Fruit fly (Drosophila melanogaster): Measurements from ENCODE around the gene CG17145.

CG17145 gene

DNA sequence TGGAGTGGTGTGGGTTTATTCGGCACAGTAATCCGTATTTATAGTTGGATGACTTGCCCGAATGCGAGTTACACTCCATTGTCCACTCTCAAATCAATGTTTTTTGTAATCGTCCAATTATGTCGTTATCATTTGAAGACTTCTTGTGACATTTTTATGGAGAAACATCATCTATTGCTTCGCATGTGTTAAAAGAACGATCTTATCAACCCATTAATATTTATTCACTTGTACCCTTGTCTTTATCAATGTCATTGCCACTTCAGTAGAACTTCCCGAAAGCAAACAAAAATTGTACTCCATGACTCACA lies 27.9 kb upstream of the CG17145 start:
- TF ChIP-seq psq (optimal IDR thresholded peaks at IDR 0.05) (no peak), ttk (optimal IDR thresholded peaks at IDR 0.05) (no peak), h (optimal IDR thresholded peaks at IDR 0.05) (no peak), Myc (optimal IDR thresholded peaks at IDR 0.05) (no peak), Sin3A (optimal IDR thresholded peaks at IDR 0.05) (no peak), insv (optimal IDR thresholded peaks at IDR 0.05) (no peak)

dm6 chr3L:20194731-20195130 lies 26.9 kb upstream of the CG17145 start:
- TF ChIP-seq h (optimal IDR thresholded peaks at IDR 0.05) (no peak), Myc (optimal IDR thresholded peaks at IDR 0.05) (no peak), psq (optimal IDR thresholded peaks at IDR 0.05) (no peak)

dm6 chr3L:20195875-20196274 lies 25.7 kb upstream of the CG17145 start:
- TF ChIP-seq ttk (optimal IDR thresholded peaks at IDR 0.05) (no peak), insv (optimal IDR thresholded peaks at IDR 0.05) (no peak), Myc (optimal IDR thresholded peaks at IDR 0.05) (no peak), Sin3A (optimal IDR thresholded peaks at IDR 0.05) (no peak), psq (optimal IDR thresholded peaks at IDR 0.05) (no peak), h (optimal IDR thresholded peaks at IDR 0.05) (no peak)

DNA sequence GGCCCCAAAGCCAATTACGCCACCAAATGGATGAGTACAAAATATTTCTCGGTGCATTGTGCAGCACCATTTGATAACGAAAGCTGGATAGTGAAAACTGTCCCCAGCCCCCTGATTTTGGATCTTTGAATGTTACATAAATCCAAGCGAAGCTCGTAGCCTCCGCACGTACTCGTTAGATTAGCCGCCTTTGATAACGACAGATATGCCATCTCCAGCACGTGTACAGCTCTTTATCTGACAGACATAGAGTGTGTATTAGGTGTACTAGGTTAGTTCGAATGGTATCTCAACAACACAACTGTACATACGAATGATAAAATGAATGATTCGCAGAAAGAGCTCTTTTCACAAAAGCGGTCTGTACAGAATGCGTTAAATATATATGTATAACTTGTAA lies 25.3 kb upstream of the CG17145 start:
- TF ChIP-seq Myc (optimal IDR thresholded peaks at IDR 0.05) (no peak), Sin3A (optimal IDR thresholded peaks at IDR 0.05) (no peak), h (optimal IDR thresholded peaks at IDR 0.05) (no peak), insv (optimal IDR thresholded peaks at IDR 0.05) (no peak), ttk (optimal IDR thresholded peaks at IDR 0.05) (no peak), psq (optimal IDR thresholded peaks at IDR 0.05) (no peak)

DNA sequence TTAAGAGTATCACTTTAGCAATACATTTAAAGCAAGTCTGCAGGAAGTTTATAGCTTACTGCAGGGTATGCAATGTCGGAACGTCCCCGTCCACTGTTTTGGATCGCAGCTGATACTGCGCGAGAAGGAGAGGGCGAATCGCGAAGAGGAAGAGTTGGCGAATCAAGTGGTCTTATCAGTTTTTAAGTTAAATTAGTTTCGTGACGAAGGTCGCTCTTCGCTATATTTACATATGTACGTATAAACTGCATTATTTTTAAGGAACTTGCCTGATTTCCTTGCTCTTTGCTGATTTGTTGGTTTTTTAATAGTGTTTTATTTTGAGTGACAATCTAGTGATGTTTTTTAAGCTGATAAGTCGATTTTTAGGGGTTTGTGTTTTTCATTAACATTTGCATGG lies 24.4 kb upstream of the CG17145 start:
- TF ChIP-seq Myc (optimal IDR thresholded peaks at IDR 0.05) = no peak
- no peak for TF ChIP-seq Sin3A (optimal IDR thresholded peaks at IDR 0.05)
- no peak for TF ChIP-seq ttk (optimal IDR thresholded peaks at IDR 0.05)
- TF ChIP-seq insv (optimal IDR thresholded peaks at IDR 0.05) = no peak
- no peak for TF ChIP-seq h (optimal IDR thresholded peaks at IDR 0.05)
- TF ChIP-seq psq (optimal IDR thresholded peaks at IDR 0.05) = no peak

dm6 chr3L:20197698-20198097 lies 23.9 kb upstream of the CG17145 start:
- no peak for TF ChIP-seq ttk (optimal IDR thresholded peaks at IDR 0.05)
- TF ChIP-seq Myc (optimal IDR thresholded peaks at IDR 0.05) = no peak
- no peak for TF ChIP-seq psq (optimal IDR thresholded peaks at IDR 0.05)
- no peak for TF ChIP-seq insv (optimal IDR thresholded peaks at IDR 0.05)
- TF ChIP-seq h (optimal IDR thresholded peaks at IDR 0.05) = no peak
- TF ChIP-seq Sin3A (optimal IDR thresholded peaks at IDR 0.05) = no peak

DNA sequence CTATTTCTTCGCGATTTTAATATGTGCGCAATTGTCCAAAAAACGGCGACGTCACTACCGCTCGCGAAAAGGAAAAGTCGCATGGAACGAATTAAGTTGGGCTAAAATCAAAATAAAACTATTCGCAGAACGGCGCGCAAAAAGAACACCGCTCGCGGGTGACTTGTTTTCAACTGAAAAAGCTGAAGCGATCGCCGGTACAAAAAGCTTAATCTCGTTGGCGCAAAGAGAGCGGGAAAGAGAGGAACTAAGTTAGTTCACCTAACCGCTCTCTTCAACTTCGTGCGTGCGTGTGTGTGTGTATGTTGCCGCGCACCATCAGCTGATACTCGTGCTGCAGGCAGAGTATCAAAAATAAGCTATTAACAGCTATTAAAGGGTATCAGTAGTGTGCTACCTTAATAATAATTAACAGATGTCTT lies 23.5 kb upstream of the CG17145 start, which contains the start of gene CG42674:
TSS of gene CG42674 (minus strand) at position 180 of the 422 bp plus-strand sequence.
- no peak for TF ChIP-seq ttk (optimal IDR thresholded peaks at IDR 0.05)

- TF ChIP-seq Sin3A (optimal IDR thresholded peaks at IDR 0.05) (no peak), h (optimal IDR thresholded peaks at IDR 0.05) (no peak), Myc (optimal IDR thresholded peaks at IDR 0.05) (no peak), insv (optimal IDR thresholded peaks at IDR 0.05) (no peak), ttk (optimal IDR thresholded peaks at IDR 0.05) (no peak), psq (optimal IDR thresholded peaks at IDR 0.05) (no peak)
Observed at dm6 chr3L:20199569-20200247, 21.9 kb upstream of the CG17145 start, which contains the start of gene CG42833. TSS of gene CG42833 (plus strand) at chr3L:20200093.

dm6 chr3L:20201538-20201937 lies 20.1 kb upstream of the CG17145 start, which contains the start of gene obst-F:
TSS of gene obst-F (minus strand) at chr3L:20201638.
- TF ChIP-seq psq (optimal IDR thresholded peaks at IDR 0.05) (no peak), insv (optimal IDR thresholded peaks at IDR 0.05) (no peak), h (optimal IDR thresholded peaks at IDR 0.05) (no peak), ttk (optimal IDR thresholded peaks at IDR 0.05) (no peak), Myc (optimal IDR thresholded peaks at IDR 0.05) (no peak), Sin3A (optimal IDR thresholded peaks at IDR 0.05) (no peak)

DNA sequence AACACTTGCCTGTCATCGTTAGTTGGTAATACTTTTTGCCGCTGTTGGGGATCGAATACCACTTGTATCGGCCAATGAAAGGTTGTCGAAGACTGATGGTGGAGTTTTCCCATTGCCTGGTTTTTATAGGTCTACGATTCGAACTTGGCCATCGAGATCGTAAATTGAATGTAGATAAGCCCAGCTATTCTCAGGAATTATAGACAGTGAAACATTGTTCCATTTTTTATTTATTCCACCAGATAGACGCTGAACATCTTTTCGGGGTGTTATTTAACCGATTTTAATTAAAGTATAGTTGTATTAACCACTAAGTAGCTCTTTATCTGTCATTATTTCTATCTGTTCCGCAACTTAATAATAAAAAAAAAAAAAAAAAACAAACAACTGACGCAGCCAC lies 18.0 kb upstream of the CG17145 start, which contains the start of gene CG7298:
TSS of gene CG7298 (minus strand) at position 101 of the 400 bp plus-strand sequence.
- TF ChIP-seq Sin3A (optimal IDR thresholded peaks at IDR 0.05) (no peak), psq (optimal IDR thresholded peaks at IDR 0.05) (no peak), Myc (optimal IDR thresholded peaks at IDR 0.05) (no peak), ttk (optimal IDR thresholded peaks at IDR 0.05) (no peak), insv (optimal IDR thresholded peaks at IDR 0.05) (no peak), h (optimal IDR thresholded peaks at IDR 0.05) (no peak)

- TF ChIP-seq psq (optimal IDR thresholded peaks at IDR 0.05) (no peak), insv (optimal IDR thresholded peaks at IDR 0.05) (no peak), Myc (optimal IDR thresholded peaks at IDR 0.05) (no peak), h (optimal IDR thresholded peaks at IDR 0.05) (no peak), Sin3A (optimal IDR thresholded peaks at IDR 0.05) (no peak), ttk (optimal IDR thresholded peaks at IDR 0.05) (no peak)
Observed at dm6 chr3L:20205946-20206345, 15.7 kb upstream of the CG17145 start, which contains the start of gene CG7290. TSS of gene CG7290 (minus strand) at chr3L:20206046.

- TF ChIP-seq Sin3A (optimal IDR thresholded peaks at IDR 0.05) (no peak), psq (optimal IDR thresholded peaks at IDR 0.05) (no peak), Myc (optimal IDR thresholded peaks at IDR 0.05) (no peak), insv (optimal IDR thresholded peaks at IDR 0.05) (no peak), h (optimal IDR thresholded peaks at IDR 0.05) (no peak), ttk (optimal IDR thresholded peaks at IDR 0.05) (no peak)
Observed at dm6 chr3L:20206950-20207584, 14.5 kb upstream of the CG17145 start, which contains the start of gene CG6996. TSS of gene CG6996 (plus strand) at chr3L:20207534.

dm6 chr3L:20209092-20209491 lies 12.5 kb upstream of the CG17145 start:
- no peak for TF ChIP-seq psq (optimal IDR thresholded peaks at IDR 0.05)
- TF ChIP-seq Sin3A (optimal IDR thresholded peaks at IDR 0.05) = no peak
- no peak for TF ChIP-seq Myc (optimal IDR thresholded peaks at IDR 0.05)
- TF ChIP-seq h (optimal IDR thresholded peaks at IDR 0.05) = no peak
- no peak for TF ChIP-seq ttk (optimal IDR thresholded peaks at IDR 0.05)
- TF ChIP-seq insv (optimal IDR thresholded peaks at IDR 0.05) = no peak
